Worm (Caenorhabditis elegans): Measurements from ENCODE around the gene C16C8.17.
"Not testable (repeated sequence)": the region's sequence is repeated elsewhere in the genome, so short reads cannot be mapped to it uniquely, and the experiment has no call there.

DNA sequence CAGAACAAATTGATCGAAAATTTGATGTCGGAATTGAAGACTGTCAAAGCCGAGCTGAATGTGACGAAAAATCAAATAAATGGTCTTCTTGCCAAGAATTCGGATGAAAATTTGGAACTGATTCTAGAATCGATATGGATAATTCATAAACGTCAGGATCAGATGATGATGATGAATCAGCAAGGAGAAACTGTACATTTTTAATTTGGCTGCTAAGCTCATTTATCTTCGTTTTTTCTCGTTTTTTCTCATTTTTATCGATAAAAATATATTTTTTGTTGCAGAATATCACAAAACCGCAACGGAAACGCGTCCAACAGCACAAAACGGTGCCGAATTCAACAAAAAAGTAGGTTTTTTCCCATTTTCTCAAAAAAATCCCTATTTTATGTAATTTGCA, 8.9 kb downstream of the C16C8.17 start, which contains the start of gene C16C8.14:
- not testable (repeated sequence) for TF ChIP-seq snpc-4 (tag; optimal IDR thresholded peaks at IDR 0.05); lsy-2 (tag; optimal IDR thresholded peaks at IDR 0.05); F49E8.2 (tag; optimal IDR thresholded peaks at IDR 0.05; ENCODE audit: borderline replicate concordance); nhr-48 (tag; optimal IDR thresholded peaks at IDR 0.05); lim-7 (GFP tag; IDR thresholded peaks at IDR 0.05); nhr-25 (tag; optimal IDR thresholded peaks at IDR 0.05; ENCODE audit: borderline replicate concordance, insufficient read depth); Y105C5A.15 (GFP tag; IDR thresholded peaks at IDR 0.05); ama-1 (optimal IDR thresholded peaks at IDR 0.05); dpl-1 (GFP tag; optimal IDR thresholded peaks at IDR 0.05); lin-13 (GFP tag; optimal IDR thresholded peaks at IDR 0.05)
